Worm (Caenorhabditis elegans): ENCODE data around the gene nkb-2.

nkb-2 gene

DNA sequence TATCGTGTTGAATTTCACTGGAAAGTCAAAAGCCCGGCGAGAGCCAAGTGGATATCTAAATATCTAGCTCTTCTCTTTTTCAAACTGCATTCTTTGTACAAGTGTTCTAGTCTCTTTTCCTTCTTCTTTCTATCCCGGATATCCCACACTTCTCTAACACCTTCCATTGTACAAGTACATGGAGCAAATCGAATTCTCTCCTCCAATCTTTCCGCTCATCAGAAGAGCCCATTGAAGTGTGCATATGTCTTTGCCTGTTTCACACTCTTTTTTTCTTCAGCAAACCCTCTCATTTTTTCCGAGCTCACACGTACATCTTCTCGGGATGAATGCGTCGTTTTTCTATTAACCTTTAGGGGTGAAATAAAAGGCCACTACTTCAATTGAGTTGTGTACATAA lies 17.3 kb upstream of the nkb-2 start (continued):
- no peak for TF ChIP-seq madf-3 (GFP tag; IDR thresholded peaks at IDR 0.05)
- TF ChIP-seq F57A8.1 (GFP tag; optimal IDR thresholded peaks at IDR 0.05) = no peak

DNA sequence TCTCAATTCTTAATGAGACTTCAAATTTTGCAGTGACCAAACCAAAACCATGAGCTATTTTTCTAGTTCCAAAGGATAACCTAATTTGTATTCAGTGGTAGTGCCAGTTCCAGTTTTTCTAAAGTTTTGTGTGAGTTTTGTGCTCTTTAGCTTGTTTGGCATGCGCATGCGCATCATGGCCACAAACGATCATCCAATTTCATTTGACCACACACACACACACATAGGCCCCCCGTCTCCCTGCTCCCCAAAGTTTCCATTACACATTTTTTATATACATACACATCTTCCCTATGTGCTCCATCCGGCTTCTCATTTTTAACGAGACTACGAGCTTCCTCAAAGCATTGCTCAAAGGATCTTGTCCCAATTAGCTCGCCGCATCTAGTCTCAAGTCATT lies 16.3 kb upstream of the nkb-2 start:
- TF ChIP-seq lag-1 (GFP tag; IDR thresholded peaks at IDR 0.05) (no peak), F22D6.2 (tag; optimal IDR thresholded peaks at IDR 0.05) (no peak), K11D2.4 (GFP tag; IDR thresholded peaks at IDR 0.05) (no peak), F49E8.2 (tag; optimal IDR thresholded peaks at IDR 0.05; ENCODE audit: insufficient read depth) (no peak), ceh-91 (GFP tag; IDR thresholded peaks at IDR 0.05) (no peak), Y79H2A.3 (GFP tag; conservative IDR thresholded peaks at IDR 0.05) (no peak), madf-8 (GFP tag; conservative IDR thresholded peaks at IDR 0.05) (no peak), rcor-1 (GFP tag; IDR thresholded peaks at IDR 0.05) (no peak), Y56A3A.18 (GFP tag; IDR thresholded peaks at IDR 0.05) (no peak), nhr-179 (tag; optimal IDR thresholded peaks at IDR 0.05) (no peak), rec-8 (tag; optimal IDR thresholded peaks at IDR 0.05) (no peak), snpc-1.1 (tag; optimal IDR thresholded peaks at IDR 0.05; ENCODE audit: insufficient read depth) (no peak)

DNA sequence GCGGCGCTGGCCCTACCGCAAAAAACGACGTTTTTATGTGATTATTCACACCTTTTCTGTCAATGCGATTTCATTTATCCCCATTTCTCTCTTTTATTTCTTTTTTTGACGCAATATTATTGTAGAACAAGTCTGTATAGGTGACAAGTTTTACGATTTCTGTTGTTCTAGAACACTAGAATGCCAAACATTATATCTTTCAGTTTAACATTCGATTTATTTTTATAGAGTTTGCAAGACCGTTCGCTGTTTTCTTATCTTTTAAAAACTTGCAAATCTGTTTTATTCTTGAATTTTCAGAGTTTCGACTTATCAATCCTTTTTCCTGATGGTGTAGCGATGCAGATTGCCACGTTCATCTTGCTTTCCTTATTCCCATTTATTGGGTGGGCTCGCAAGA lies 14.7 kb upstream of the nkb-2 start, which contains the start of gene efn-2:
Gene efn-2 (plus strand): TSS at position 301 of the 400 bp plus-strand sequence.
- TF ChIP-seq attf-6 (GFP tag; IDR thresholded peaks at IDR 0.05) (no peak), K11D2.4 (GFP tag; IDR thresholded peaks at IDR 0.05) (no peak)

DNA sequence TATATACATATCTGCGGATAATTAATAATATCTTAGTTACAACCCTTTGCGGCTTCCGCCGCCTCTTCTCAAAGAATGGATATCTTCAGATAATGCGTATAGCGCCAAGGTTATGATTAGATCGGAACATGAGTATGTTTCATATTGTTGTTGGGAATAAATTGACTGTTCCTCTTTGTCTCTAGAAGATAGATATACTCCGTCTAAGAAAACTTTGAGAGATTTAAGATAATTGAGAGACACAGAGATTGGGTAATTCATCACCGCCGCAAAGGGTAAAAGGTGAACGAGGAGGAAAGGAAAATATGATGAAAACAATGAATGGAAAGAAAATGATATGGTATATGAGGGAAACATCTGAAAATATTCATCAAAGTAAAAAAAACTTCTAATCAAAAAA lies 14.1 kb upstream of the nkb-2 start:
- TF ChIP-seq bed-2 (GFP tag; IDR thresholded peaks at IDR 0.05) (no peak), chd-7 (tag; optimal IDR thresholded peaks at IDR 0.05) (no peak), attf-6 (GFP tag; IDR thresholded peaks at IDR 0.05) (no peak), mes-4 (tag; optimal IDR thresholded peaks at IDR 0.05) (no peak), tbp1 (GFP tag; optimal IDR thresholded peaks at IDR 0.05) (no peak), ama-1 (optimal IDR thresholded peaks at IDR 0.05) (no peak), ama-1 (GFP tag; optimal IDR thresholded peaks at IDR 0.05) (no peak), ztf-18 (tag; optimal IDR thresholded peaks at IDR 0.05) (no peak), pbrm-1 (GFP tag; IDR thresholded peaks at IDR 0.05) (no peak), nfya-2 (GFP tag; IDR thresholded peaks at IDR 0.05) (no peak), dox-1 (GFP tag; IDR thresholded peaks at IDR 0.05) (no peak), akir-1 (GFP tag; optimal IDR thresholded peaks at IDR 0.05) (no peak), atf-7 (tag; optimal IDR thresholded peaks at IDR 0.05) (no peak), zfh-2 (GFP tag; conservative IDR thresholded peaks at IDR 0.05) (no peak), K11D2.4 (GFP tag; IDR thresholded peaks at IDR 0.05) (no peak), xnd-1 (tag; optimal IDR thresholded peaks at IDR 0.05) (no peak)

DNA sequence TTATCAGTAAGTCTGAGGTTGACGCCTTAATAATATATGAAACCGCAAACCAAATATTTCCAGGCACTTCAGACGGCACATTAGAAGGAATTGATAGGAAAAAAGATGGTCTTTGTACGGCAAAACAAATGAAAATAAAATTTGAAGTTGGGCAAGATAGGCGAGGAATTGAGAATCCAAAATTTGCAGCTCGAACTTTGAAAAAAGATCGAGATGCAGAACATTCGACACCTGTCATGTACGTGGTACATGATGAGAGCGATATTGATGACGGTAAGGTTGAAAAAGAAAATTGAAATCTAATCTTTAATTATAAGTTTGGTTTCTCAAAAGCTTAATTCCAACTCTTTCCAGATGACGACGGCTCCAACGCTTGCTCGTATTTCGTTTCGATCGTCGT lies 13.1 kb upstream of the nkb-2 start:
- TF ChIP-seq nhr-80 (tag; optimal IDR thresholded peaks at IDR 0.05) = peak; percentile 37
- no peak for TF ChIP-seq rec-8 (tag; optimal IDR thresholded peaks at IDR 0.05)

DNA sequence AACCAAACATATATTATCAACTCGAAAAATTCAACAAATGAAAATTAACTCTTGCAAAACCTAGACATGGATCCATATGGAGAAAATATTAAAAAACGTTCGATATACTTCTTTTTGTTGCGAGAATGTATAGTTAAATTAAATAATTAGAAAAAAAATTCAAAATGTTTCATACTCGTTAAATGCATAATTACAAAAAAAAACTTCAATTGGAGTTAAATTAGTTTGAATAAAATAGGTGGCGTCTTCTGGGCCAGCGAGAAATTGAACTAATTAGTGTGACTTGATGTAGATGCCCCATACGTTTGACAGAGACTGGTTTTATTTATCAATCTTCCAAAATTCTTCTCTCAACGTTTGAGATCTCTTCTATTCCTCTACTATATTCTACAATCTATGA lies 12.4 kb upstream of the nkb-2 start, which contains the start of gene lgc-43:
Gene lgc-43 (plus strand): TSS at position 301 of the 400 bp plus-strand sequence.
- TF ChIP-seq unc-62 (GFP tag; optimal IDR thresholded peaks at IDR 0.05) (no peak), C06A6.2 (GFP tag; conservative IDR thresholded peaks at IDR 0.05) (no peak), zim-3 (tag; optimal IDR thresholded peaks at IDR 0.05) (no peak), cebp-1 (GFP tag; IDR thresholded peaks at IDR 0.05) (no peak), cebp-1 (tag; optimal IDR thresholded peaks at IDR 0.05) (no peak), B0261.1 (tag; optimal IDR thresholded peaks at IDR 0.05) (no peak)
